Worm (Caenorhabditis elegans) whole organism, mixed stage, embryonic: Measurements from ENCODE around the gene F01D5.2.

Experiments
- M03D4.4 ChIP-seq: sonication (generic microtip); optimal IDR thresholded peaks from 2 replicates; lab custom pipeline; 2017; ENCODE audit warnings: mild to moderate bottlenecking, missing genetic modification characterization, missing compliant biosample characterization
- bed-3 ChIP-seq: fragments of 200-800 bp; sonication (Bioruptor generic); optimal IDR thresholded peaks from 3 replicates; lab custom pipeline; 2018; ENCODE audit warnings: mild to moderate bottlenecking, missing genetic modification characterization, moderate library complexity, missing compliant biosample characterization
- blmp-1 ChIP-seq: fragments of 150-350 bp; optimal IDR thresholded peaks from 2 replicates; lab custom pipeline; 2014; ENCODE audit warnings: missing biosample characterization, missing genetic modification characterization
- ceh-39 ChIP-seq: fragments of 150-350 bp; optimal IDR thresholded peaks from 2 replicates; lab custom pipeline; 2014; ENCODE audit warnings: missing biosample characterization, missing genetic modification characterization
- ceh-43 ChIP-seq: fragments of 200-800 bp; sonication (Bioruptor generic); optimal IDR thresholded peaks from 2 replicates; lab custom pipeline; 2018; ENCODE audit warnings: mild to moderate bottlenecking, missing genetic modification characterization, moderate library complexity, missing compliant biosample characterization
- ceh-83 ChIP-seq: fragments of 200-800 bp; sonication (Bioruptor generic); optimal IDR thresholded peaks from 2 replicates; lab custom pipeline; 2018; ENCODE audit warnings: mild to moderate bottlenecking, missing genetic modification characterization, missing compliant biosample characterization
- cnd-1 ChIP-seq: fragments of 200-800 bp; sonication (Bioruptor generic); optimal IDR thresholded peaks from 2 replicates; lab custom pipeline; 2018; ENCODE audit warnings: mild to moderate bottlenecking, missing genetic modification characterization, missing compliant biosample characterization
- drap-1 ChIP-seq: fragments of 200-800 bp; sonication (Bioruptor generic); optimal IDR thresholded peaks from 3 replicates; lab custom pipeline; 2018; ENCODE audit warnings: mild to moderate bottlenecking, missing genetic modification characterization, missing compliant biosample characterization
- elt-1 ChIP-seq: sonication (generic microtip); optimal IDR thresholded peaks from 2 replicates; lab custom pipeline; 2017; ENCODE audit warnings: missing genetic modification characterization, mild to moderate bottlenecking, missing compliant biosample characterization, antibody characterized with exemption, moderate library complexity, borderline replicate concordance; ENCODE audit not compliant: insufficient read depth
- flh-1 ChIP-seq: fragments of 200-800 bp; sonication (Bioruptor generic); optimal IDR thresholded peaks from 2 replicates; lab custom pipeline; 2018; ENCODE audit warnings: mild to moderate bottlenecking, missing genetic modification characterization, moderate library complexity, missing compliant biosample characterization
- ham-2 ChIP-seq: fragments of 200-800 bp; sonication (Bioruptor generic); optimal IDR thresholded peaks from 2 replicates; lab custom pipeline; 2018; ENCODE audit warnings: mild to moderate bottlenecking, missing genetic modification characterization, missing compliant biosample characterization
- hlh-1 ChIP-seq: fragments of 150-350 bp; optimal IDR thresholded peaks from 2 replicates; lab custom pipeline; 2014; ENCODE audit warnings: missing biosample characterization, missing genetic modification reagents, missing genetic modification characterization
- lin-13 ChIP-seq: fragments of 150-350 bp; optimal IDR thresholded peaks from 2 replicates; lab custom pipeline; 2014; ENCODE audit warnings: missing biosample characterization, missing genetic modification characterization
- lin-32 ChIP-seq: fragments of 200-800 bp; sonication (Bioruptor generic); optimal IDR thresholded peaks from 2 replicates; lab custom pipeline; 2018; ENCODE audit warnings: mild to moderate bottlenecking, missing genetic modification characterization, missing compliant biosample characterization
- mab-5 ChIP-seq: fragments of 150-350 bp; optimal IDR thresholded peaks from 2 replicates; lab custom pipeline; 2014; ENCODE audit warnings: missing biosample characterization, missing genetic modification characterization
- mep-1 ChIP-seq: fragments of 150-350 bp; optimal IDR thresholded peaks from 2 replicates; lab custom pipeline; 2017; ENCODE audit warnings: missing biosample characterization, missing genetic modification reagents, missing genetic modification characterization, inconsistent platforms
- mls-2 ChIP-seq: sonication (generic microtip); optimal IDR thresholded peaks from 2 replicates; lab custom pipeline; 2016; ENCODE audit warnings: mild to moderate bottlenecking, missing genetic modification characterization, moderate library complexity, missing compliant biosample characterization
- nhr-2 ChIP-seq: fragments of 150-350 bp; optimal IDR thresholded peaks from 2 replicates; lab custom pipeline; 2014; ENCODE audit warnings: missing biosample characterization, missing genetic modification characterization
- nhr-237 ChIP-seq: fragments of 150-350 bp; optimal IDR thresholded peaks from 2 replicates; lab custom pipeline; 2014; ENCODE audit warnings: missing biosample characterization, missing genetic modification characterization
- nhr-28 ChIP-seq: fragments of 150-350 bp; optimal IDR thresholded peaks from 2 replicates; lab custom pipeline; 2014; ENCODE audit warnings: missing biosample characterization, missing genetic modification characterization
- pha-4 ChIP-seq: fragments of 150-350 bp; optimal IDR thresholded peaks from 2 replicates; lab custom pipeline; 2018; ENCODE audit warnings: missing biosample characterization, missing genetic modification reagents, missing genetic modification characterization
- sem-2 ChIP-seq: fragments of 200-800 bp; sonication (Bioruptor generic); optimal IDR thresholded peaks from 2 replicates; lab custom pipeline; 2018; ENCODE audit warnings: mild to moderate bottlenecking, missing genetic modification characterization, missing compliant biosample characterization
- snpc-4 ChIP-seq: fragments of 150-350 bp; optimal IDR thresholded peaks from 2 replicates; lab custom pipeline; 2014; ENCODE audit warnings: missing biosample characterization, missing genetic modification characterization
- sptf-1 ChIP-seq: sonication (generic microtip); optimal IDR thresholded peaks from 2 replicates; lab custom pipeline; 2017; ENCODE audit warnings: mild to moderate bottlenecking, missing genetic modification characterization, moderate library complexity, missing compliant biosample characterization
- unc-120 ChIP-seq: sonication (generic microtip); optimal IDR thresholded peaks from 2 replicates; lab custom pipeline; 2017; ENCODE audit warnings: missing genetic modification characterization, missing compliant biosample characterization; ENCODE audit not compliant: poor library complexity, severe bottlenecking
- unc-39 ChIP-seq: fragments of 150-350 bp; optimal IDR thresholded peaks from 2 replicates; lab custom pipeline; 2014; ENCODE audit warnings: missing biosample characterization, missing genetic modification characterization
- unc-62 ChIP-seq: fragments of 150-350 bp; optimal IDR thresholded peaks from 2 replicates; lab custom pipeline; 2014; ENCODE audit warnings: missing biosample characterization, missing genetic modification reagents, missing genetic modification characterization
- zip-8 ChIP-seq: fragments of 150-350 bp; optimal IDR thresholded peaks from 2 replicates; lab custom pipeline; 2014; ENCODE audit warnings: missing biosample characterization, missing genetic modification characterization
- ztf-11 ChIP-seq: fragments of 150-350 bp; optimal IDR thresholded peaks from 2 replicates; lab custom pipeline; 2014; ENCODE audit warnings: missing biosample characterization, missing genetic modification characterization

F01D5.2 gene

ce11 chrII:13998964-13999363, at the start of gene F01D5.2:
TSS of gene F01D5.2 (minus strand) at chrII:13999064.
- TF ChIP-seq mep-1 (tag; lab: Kevin White, UChicago): no peak
- no peak for TF ChIP-seq cnd-1 (tag; lab: Kevin White, UChicago)
- TF ChIP-seq drap-1 (GFP tag; lab: Kevin White, UChicago): no peak
- TF ChIP-seq bed-3 (GFP tag; lab: Kevin White, UChicago): no peak
- TF ChIP-seq ceh-83 (GFP tag; lab: Kevin White, UChicago): no peak
- TF ChIP-seq ceh-39 (tag; lab: Kevin White, UChicago): no peak
- TF ChIP-seq nhr-28 (tag; lab: Kevin White, UChicago): no peak

- TF ChIP-seq sptf-1 (tag; lab: Kevin White, UChicago) (no peak), blmp-1 (tag; lab: Kevin White, UChicago) (peak; percentile 33), sem-2 (GFP tag; lab: Kevin White, UChicago) (no peak), nhr-237 (tag; lab: Kevin White, UChicago) (no peak), hlh-1 (peak; percentile 5), ham-2 (no peak), M03D4.4 (tag; lab: Kevin White, UChicago) (no peak), unc-39 (tag; lab: Kevin White, UChicago) (no peak), bed-3 (GFP tag; lab: Kevin White, UChicago) (no peak), elt-1 (tag; lab: Kevin White, UChicago) (no peak), cnd-1 (tag; lab: Kevin White, UChicago) (no peak)
These were observed 47.6 kb upstream of the F01D5.2 start for ce11 chrII:14046491-14046890.

ce11 chrII:14045934-14046470, 47.1 kb upstream of the F01D5.2 start:
- TF ChIP-seq lin-32 (GFP tag; lab: Kevin White, UChicago): no peak
- TF ChIP-seq nhr-237 (tag; lab: Kevin White, UChicago): no peak
- TF ChIP-seq nhr-28 (tag; lab: Kevin White, UChicago): no peak
- TF ChIP-seq ztf-11: no peak
- TF ChIP-seq mep-1 (tag; lab: Kevin White, UChicago): no peak
- no peak for TF ChIP-seq elt-1 (tag; lab: Kevin White, UChicago)
- no peak for TF ChIP-seq unc-62
- TF ChIP-seq sem-2 (GFP tag; lab: Kevin White, UChicago): no peak
- TF ChIP-seq pha-4 (tag; lab: Kevin White, UChicago): no peak
- TF ChIP-seq snpc-4: no peak
- no peak for TF ChIP-seq lin-13 (tag; lab: Kevin White, UChicago)

- TF ChIP-seq ceh-43 (no peak), mls-2 (no peak), M03D4.4 (tag; lab: Kevin White, UChicago) (no peak), drap-1 (GFP tag; lab: Kevin White, UChicago) (no peak), mep-1 (tag; lab: Kevin White, UChicago) (no peak), ceh-39 (tag; lab: Kevin White, UChicago) (no peak), flh-1 (no peak), zip-8 (tag; lab: Kevin White, UChicago) (no peak), nhr-2 (tag; lab: Kevin White, UChicago) (no peak), elt-1 (tag; lab: Kevin White, UChicago) (no peak), cnd-1 (tag; lab: Kevin White, UChicago) (no peak), mab-5 (tag; lab: Kevin White, UChicago) (no peak), unc-39 (tag; lab: Kevin White, UChicago) (no peak), lin-13 (tag; lab: Kevin White, UChicago) (no peak), unc-62 (no peak)
These were observed 46.4 kb upstream of the F01D5.2 start for ce11 chrII:14045235-14045634.

- no peak for TF ChIP-seq ceh-39 (tag; lab: Kevin White, UChicago)
- TF ChIP-seq ham-2: no peak
- TF ChIP-seq lin-32 (GFP tag; lab: Kevin White, UChicago): no peak
- no peak for TF ChIP-seq nhr-237 (tag; lab: Kevin White, UChicago)
- no peak for TF ChIP-seq mls-2
- no peak for TF ChIP-seq bed-3 (GFP tag; lab: Kevin White, UChicago)
- no peak for TF ChIP-seq flh-1
- peak; percentile 3 for TF ChIP-seq unc-120 (tag; lab: Kevin White, UChicago)
- TF ChIP-seq, all 35 proteins: peak for 1
These were observed 45.3 kb upstream of the F01D5.2 start for ce11 chrII:14044199-14044598.
